Fruit fly (Drosophila melanogaster) whole organism, embryonic: ENCODE data around the gene Eig71Ed.
A peak's percentile ranks its signal among the peaks of the same experiment; 100 is the strongest.

Experiments
- BEAF-32 ChIP-seq: fragments of 200-800 bp; sonication (Bioruptor generic); optimal IDR thresholded peaks from 3 replicates; lab custom pipeline; 2017; ENCODE audit warnings: missing biosample characterization, missing genetic modification characterization, mild to moderate bottlenecking, moderate library complexity, missing genetic modification reagents
- Blimp-1 ChIP-seq: fragments of 200-800 bp; sonication (Bioruptor generic); optimal IDR thresholded peaks from 3 replicates; lab custom pipeline; 2018; ENCODE audit warnings: missing biosample characterization, missing genetic modification characterization, mild to moderate bottlenecking, moderate library complexity, missing genetic modification reagents
- CG10321 ChIP-seq: fragments of 200-800 bp; sonication (Bioruptor generic); IDR thresholded peaks from 2 replicates; pipeline ENCODE4 v1.3.6; 2022; ENCODE audit warnings: missing biosample characterization, missing genetic modification characterization
- CG11560 ChIP-seq: fragments of 200-800 bp; sonication (Bioruptor generic); IDR thresholded peaks from 3 replicates; pipeline ENCODE4 v1.3.6; 2022; ENCODE audit warnings: missing biosample characterization, missing genetic modification characterization
- CG12769 ChIP-seq: fragments of 200-800 bp; sonication (Bioruptor generic); optimal IDR thresholded peaks from 2 replicates; lab custom pipeline; 2019; ENCODE audit warnings: missing biosample characterization, mild to moderate bottlenecking, missing genetic modification characterization, moderate library complexity
- CG14050 ChIP-seq: fragments of 200-800 bp; sonication (Bioruptor generic); IDR thresholded peaks from 3 replicates; pipeline ENCODE4 v1.3.6; 2022; ENCODE audit warnings: missing biosample characterization, missing genetic modification characterization
- CG15073 ChIP-seq: fragments of 200-800 bp; sonication (Bioruptor generic); optimal IDR thresholded peaks from 2 replicates; lab custom pipeline; 2016; ENCODE audit warnings: missing biosample characterization, missing genetic modification characterization
- CG15514 ChIP-seq: fragments of 200-800 bp; sonication (Bioruptor generic); optimal IDR thresholded peaks from 3 replicates; lab custom pipeline; 2017; ENCODE audit warnings: missing biosample characterization, missing genetic modification characterization, mild to moderate bottlenecking, moderate library complexity, missing genetic modification reagents
- CG15601 ChIP-seq: fragments of 200-800 bp; sonication (Bioruptor generic); optimal IDR thresholded peaks from 3 replicates; lab custom pipeline; 2019; ENCODE audit warnings: missing biosample characterization, mild to moderate bottlenecking, missing genetic modification characterization, moderate library complexity
- CG2712 ChIP-seq: fragments of 200-800 bp; optimal IDR thresholded peaks from 3 replicates; lab custom pipeline; 2019; ENCODE audit warnings: missing biosample characterization, mild to moderate bottlenecking, missing genetic modification characterization, moderate library complexity
- CG30431 ChIP-seq: fragments of 200-800 bp; sonication (Bioruptor generic); optimal IDR thresholded peaks from 2 replicates; lab custom pipeline; 2017; ENCODE audit warnings: missing biosample characterization, missing genetic modification characterization
- CG34422 ChIP-seq: fragments of 200-800 bp; sonication (Bioruptor generic); IDR thresholded peaks from 3 replicates; pipeline ENCODE4 v1.3.6; 2022; ENCODE audit warnings: missing biosample characterization, missing genetic modification characterization
- CG6854 ChIP-seq: fragments of 200-800 bp; sonication (Bioruptor generic); optimal IDR thresholded peaks from 3 replicates; lab custom pipeline; 2017; ENCODE audit warnings: missing biosample characterization, mild to moderate bottlenecking, missing genetic modification characterization
- Camta ChIP-seq: fragments of 200-800 bp; sonication (Bioruptor generic); optimal IDR thresholded peaks from 2 replicates; lab custom pipeline; 2016; ENCODE audit warnings: missing biosample characterization, missing genetic modification characterization
- Dref ChIP-seq: fragments of 200-800 bp; sonication (Bioruptor generic); IDR thresholded peaks from 2 replicates; pipeline ENCODE4 v1.3.6; 2022; ENCODE audit warnings: missing biosample characterization, missing genetic modification characterization
- Ets65A ChIP-seq: fragments of 200-800 bp; sonication (Bioruptor generic); peaks from one replicate; lab custom pipeline; 2016; ENCODE audit warnings: missing biosample characterization, missing genetic modification characterization
- Fer3 ChIP-seq: fragments of 200-800 bp; sonication (Bioruptor generic); optimal IDR thresholded peaks from 2 replicates; lab custom pipeline; 2018; ENCODE audit warnings: missing biosample characterization, mild to moderate bottlenecking, missing genetic modification characterization, moderate library complexity
- GATAe ChIP-seq: fragments of 200-800 bp; sonication (Bioruptor generic); conservative IDR thresholded peaks from 2 replicates; pipeline ENCODE4 v1.3.6; 2022; ENCODE audit warnings: missing biosample characterization, missing genetic modification characterization
- H2.0 ChIP-seq: fragments of 200-800 bp; sonication (Bioruptor generic); IDR thresholded peaks from 2 replicates; pipeline ENCODE4 v1.3.6; 2022; ENCODE audit warnings: missing biosample characterization, missing genetic modification characterization
- Lhr ChIP-seq: fragments of 200-800 bp; sonication (Bioruptor generic); optimal IDR thresholded peaks from 3 replicates; lab custom pipeline; 2017; ENCODE audit warnings: mild to moderate bottlenecking, missing biosample characterization, missing genetic modification reagents, missing genetic modification characterization
- Mad ChIP-seq: fragments of 200-800 bp; sonication (Bioruptor generic); optimal IDR thresholded peaks from 2 replicates; lab custom pipeline; 2016; ENCODE audit warnings: missing biosample characterization, missing genetic modification characterization
- Med ChIP-seq: fragments of 200-800 bp; sonication (Bioruptor generic); peaks from one replicate; lab custom pipeline; 2016; ENCODE audit warnings: missing biosample characterization, missing genetic modification characterization, mild to moderate bottlenecking, inconsistent platforms, moderate library complexity
- Spps ChIP-seq: fragments of 200-800 bp; sonication (Bioruptor generic); optimal IDR thresholded peaks from 2 replicates; lab custom pipeline; 2018; ENCODE audit warnings: missing biosample characterization, mild to moderate bottlenecking, missing genetic modification characterization
- Xbp1 ChIP-seq: fragments of 200-800 bp; sonication (Bioruptor generic); optimal IDR thresholded peaks from 3 replicates; lab custom pipeline; 2016; ENCODE audit warnings: missing biosample characterization, mild to moderate bottlenecking, missing genetic modification characterization
- aop ChIP-seq: fragments of 200-800 bp; sonication (Bioruptor generic); IDR thresholded peaks from 2 replicates; pipeline ENCODE4 v1.3.6; 2022; ENCODE audit warnings: missing biosample characterization, missing genetic modification characterization
- bbx ChIP-seq: fragments of 200-800 bp; sonication (Bioruptor generic); IDR thresholded peaks from 2 replicates; pipeline ENCODE4 v1.3.6; 2022; ENCODE audit warnings: missing biosample characterization, missing genetic modification characterization; ENCODE audit not compliant: partially characterized antibody
- bcd ChIP-seq: fragments of 200-800 bp; sonication (Bioruptor generic); optimal IDR thresholded peaks from 2 replicates; lab custom pipeline; 2017; ENCODE audit warnings: missing biosample characterization, mild to moderate bottlenecking, missing genetic modification characterization
- chif ChIP-seq, 2 experiments: fragments of 200-800 bp; sonication (Bioruptor generic); optimal IDR thresholded peaks; 3 replicates each; lab custom pipeline; 2016; ENCODE audit warnings: missing biosample characterization in 2 of 2, missing genetic modification characterization in 2 of 2
- chinmo ChIP-seq: fragments of 200-800 bp; sonication (Bioruptor generic); IDR thresholded peaks from 4 replicates; pipeline ENCODE4 v1.3.6; 2022; ENCODE audit warnings: missing biosample characterization, missing genetic modification characterization; ENCODE audit not compliant: partially characterized antibody
- dysf ChIP-seq: fragments of 200-800 bp; sonication (Bioruptor generic); IDR thresholded peaks from 3 replicates; pipeline ENCODE4 v1.3.6; 2022; ENCODE audit warnings: missing biosample characterization, missing genetic modification characterization
- fu2 ChIP-seq: fragments of 200-800 bp; sonication (Bioruptor generic); optimal IDR thresholded peaks from 2 replicates; lab custom pipeline; 2016; ENCODE audit warnings: missing biosample characterization, missing genetic modification characterization
- grn ChIP-seq: fragments of 200-800 bp; sonication (Bioruptor generic); optimal IDR thresholded peaks from 3 replicates; lab custom pipeline; 2017; ENCODE audit warnings: missing biosample characterization, missing genetic modification characterization
- gsb-n ChIP-seq: fragments of 200-800 bp; sonication (Bioruptor generic); optimal IDR thresholded peaks from 3 replicates; lab custom pipeline; 2018; ENCODE audit warnings: missing biosample characterization, mild to moderate bottlenecking, missing genetic modification characterization
- inv ChIP-seq: fragments of 200-800 bp; sonication (Bioruptor generic); IDR thresholded peaks from 2 replicates; pipeline ENCODE4 v1.3.6; 2022; ENCODE audit warnings: missing biosample characterization, missing genetic modification characterization; ENCODE audit not compliant: partially characterized antibody
- jumu ChIP-seq: fragments of 200-800 bp; sonication (Bioruptor generic); optimal IDR thresholded peaks from 3 replicates; lab custom pipeline; 2016; ENCODE audit warnings: missing biosample characterization, missing genetic modification characterization
- nom ChIP-seq: fragments of 200-800 bp; sonication (Bioruptor generic); optimal IDR thresholded peaks from 2 replicates; lab custom pipeline; 2017; ENCODE audit warnings: missing biosample characterization, missing genetic modification characterization, mild to moderate bottlenecking, moderate library complexity, missing genetic modification reagents
- otp ChIP-seq: fragments of 200-800 bp; sonication (Bioruptor generic); IDR thresholded peaks from 3 replicates; pipeline ENCODE4, ENCODE4 v1.3.6; 2022; ENCODE audit warnings: missing biosample characterization, missing genetic modification characterization
- pfk ChIP-seq: fragments of 200-800 bp; sonication (Bioruptor generic); optimal IDR thresholded peaks from 2 replicates; lab custom pipeline; 2018; ENCODE audit warnings: missing biosample characterization, mild to moderate bottlenecking, missing genetic modification characterization, moderate library complexity
- pnt ChIP-seq: fragments of 200-800 bp; sonication (Bioruptor generic); optimal IDR thresholded peaks from 3 replicates; lab custom pipeline; 2016; ENCODE audit warnings: missing biosample characterization, missing genetic modification characterization
- prd ChIP-seq, 3 experiments: fragments of >200 bp in 2 of 3; fragments of 200-800 bp in 1 of 3; sonication (Bioruptor generic) in 1 of 3; optimal IDR thresholded peaks in 2 of 3; IDR thresholded peaks in 1 of 3; 2 replicates in 2 of 3; 3 replicates in 1 of 3; pipeline versions ENCODE4 v1.3.6 to Lab custom; 2017 to 2022; ENCODE audit warnings: missing biosample characterization in 1 of 3, missing genetic modification characterization in 1 of 3
- pum ChIP-seq: fragments of 200-800 bp; sonication (Bioruptor generic); optimal IDR thresholded peaks from 2 replicates; lab custom pipeline; 2016; ENCODE audit warnings: missing biosample characterization, missing genetic modification characterization
- repo ChIP-seq: fragments of 200-800 bp; sonication (Bioruptor generic); optimal IDR thresholded peaks from 2 replicates; lab custom pipeline; 2016; ENCODE audit warnings: missing biosample characterization, missing genetic modification characterization
- slbo ChIP-seq: fragments of 200-800 bp; sonication (Bioruptor generic); IDR thresholded peaks from 2 replicates; pipeline ENCODE4 v1.3.6; 2022; ENCODE audit warnings: missing biosample characterization, missing genetic modification characterization
- tin ChIP-seq: fragments of 200-800 bp; sonication (Bioruptor generic); optimal IDR thresholded peaks from 3 replicates; lab custom pipeline; 2016; ENCODE audit warnings: missing biosample characterization, missing genetic modification characterization
- vvl ChIP-seq: fragments of 200-800 bp; sonication (Bioruptor generic); IDR thresholded peaks from 2 replicates; pipeline ENCODE4 v1.3.6; 2022; ENCODE audit warnings: missing biosample characterization, missing genetic modification characterization
- wek ChIP-seq: fragments of 200-800 bp; sonication (Bioruptor generic); optimal IDR thresholded peaks from 3 replicates; lab custom pipeline; 2018; ENCODE audit warnings: missing biosample characterization, mild to moderate bottlenecking, missing genetic modification characterization, moderate library complexity

Eig71Ed gene

dm6 chr3L:15695195-15695594 is 42.9 kb downstream of the Eig71Ed start (continued):
- no peak for TF ChIP-seq CG15514
- TF ChIP-seq gsb-n, result peak; percentile 55
- TF ChIP-seq vvl (GFP tag; lab: Robert Waterston, UW), result peak; percentile 54; the same call in 1 of the 2 replicates
- peak; percentile 71 for TF ChIP-seq CG12769 (tag; lab: Kevin White, UChicago)
- TF ChIP-seq, all 482 proteins: peak for 12

dm6 chr3L:15697916-15698315 is 45.6 kb downstream of the Eig71Ed start:
- no peak for TF ChIP-seq CG11560 (tag; lab: Robert Waterston, UW)
- TF ChIP-seq otp, result no peak
- 0 out of 2 replicates have a peak, but pooled peaks have one; percentile 13 for TF ChIP-seq slbo (GFP tag; lab: Robert Waterston, UW)
- no peak for TF ChIP-seq Blimp-1 (GFP tag; lab: Kevin White, UChicago)
- TF ChIP-seq Ets65A (GFP tag; lab: Kevin White, UChicago), result peak; percentile 66
- no peak for TF ChIP-seq jumu (GFP tag; lab: Kevin White, UChicago)
- peak; percentile 26 for TF ChIP-seq Med (GFP tag; lab: Kevin White, UChicago)
- TF ChIP-seq chinmo (GFP tag; lab: Robert Waterston, UW), result 0 out of 4 replicates have a peak, but pooled peaks have one; percentile 9
- no peak for TF ChIP-seq Lhr (GFP tag; lab: Kevin White, UChicago)

dm6 chr3L:15699626-15700337 is 47.4 kb downstream of the Eig71Ed start, which contains the start of gene comm2:
TSS of gene comm2 (minus strand) at chr3L:15699850.
- TF ChIP-seq chif (GFP tag; optimal IDR thresholded peaks at IDR 0.05; lab: Kevin White, UChicago), result no peak
- TF ChIP-seq CG34422, result no peak
- peak; percentile 19; the same call in 1 of the 2 replicates for TF ChIP-seq aop
- TF ChIP-seq CG6854 (GFP tag; lab: Kevin White, UChicago), result no peak
- no peak for TF ChIP-seq H2.0 (GFP tag; lab: Robert Waterston, UW)
- no peak for TF ChIP-seq prd (optimal IDR thresholded peaks at IDR 0.05; lab: Kevin White, UChicago)
- TF ChIP-seq prd (GFP tag; IDR thresholded peaks at IDR 0.05; lab: Robert Waterston, UW), result no peak
- TF ChIP-seq Mad (GFP tag; lab: Kevin White, UChicago), result peak; percentile 14
- no peak for TF ChIP-seq dysf (GFP tag; lab: Robert Waterston, UW)
- no peak for TF ChIP-seq GATAe (GFP tag; lab: Robert Waterston, UW)
- TF ChIP-seq bbx (GFP tag; lab: Robert Waterston, UW), result peak; percentile 70
- TF ChIP-seq nom (GFP tag; lab: Kevin White, UChicago), result peak; percentile 22
- no peak for TF ChIP-seq CG14050 (GFP tag; lab: Robert Waterston, UW)
- TF ChIP-seq Ets65A (GFP tag; lab: Kevin White, UChicago), result no peak
- TF ChIP-seq pum (GFP tag; lab: Kevin White, UChicago), result no peak
- no peak for TF ChIP-seq CG2712 (tag; lab: Kevin White, UChicago)
- TF ChIP-seq pnt, result no peak
- no peak for TF ChIP-seq CG10321 (GFP tag; lab: Robert Waterston, UW)
- no peak for TF ChIP-seq wek (GFP tag; lab: Kevin White, UChicago)
- no peak for TF ChIP-seq repo (GFP tag; lab: Kevin White, UChicago)
- no peak for TF ChIP-seq Dref (GFP tag; lab: Robert Waterston, UW)
- no peak for TF ChIP-seq BEAF-32 (GFP tag; lab: Kevin White, UChicago)
- TF ChIP-seq bcd (GFP tag; lab: Kevin White, UChicago), result no peak
- TF ChIP-seq CG15601, result no peak
- TF ChIP-seq inv (GFP tag; lab: Robert Waterston, UW), result peak; percentile 38; the same call in 1 of the 2 replicates
- TF ChIP-seq Camta (GFP tag; lab: Kevin White, UChicago), result no peak
- TF ChIP-seq pfk (GFP tag; lab: Kevin White, UChicago), result peak; percentile 50
- TF ChIP-seq Xbp1 (GFP tag; lab: Kevin White, UChicago), result no peak
- no peak for TF ChIP-seq tin (GFP tag; lab: Kevin White, UChicago)
- no peak for TF ChIP-seq CG30431 (GFP tag; lab: Kevin White, UChicago)
- TF ChIP-seq Spps (tag; lab: Kevin White, UChicago), result no peak
- TF ChIP-seq fu2 (GFP tag; lab: Kevin White, UChicago), result no peak
- peak; percentile 91 for TF ChIP-seq grn (GFP tag; lab: Kevin White, UChicago)
- no peak for TF ChIP-seq Fer3
- TF ChIP-seq CG15073 (GFP tag; lab: Kevin White, UChicago), result no peak
